Fruit fly (Drosophila melanogaster): ENCODE results near the gene Pde9.

- TF ChIP-seq CG14711 (tag; optimal IDR thresholded peaks at IDR 0.05) (no peak), Mnt (GFP tag; optimal IDR thresholded peaks at IDR 0.05) (no peak), cnc (optimal IDR thresholded peaks at IDR 0.05) (no peak), kay (GFP tag; ENCODE audit: borderline replicate concordance) (no peak), tj (GFP tag; optimal IDR thresholded peaks at IDR 0.05) (no peak), CG33017 (tag; optimal IDR thresholded peaks at IDR 0.05) (no peak), Hr96 (GFP tag; optimal IDR thresholded peaks at IDR 0.05) (no peak), toe (GFP tag; optimal IDR thresholded peaks at IDR 0.05) (peak; percentile 14), cic (GFP tag; optimal IDR thresholded peaks at IDR 0.05) (no peak), CG5204 (GFP tag; optimal IDR thresholded peaks at IDR 0.05) (no peak), CG7045 (GFP tag; optimal IDR thresholded peaks at IDR 0.05) (no peak), Clk (GFP tag; optimal IDR thresholded peaks at IDR 0.05) (no peak)
Measured at dm6 chrX:12906914-12907313, 9.8 kb upstream of the Pde9 start, which contains the start of gene mRpL49.

Measured in whole organism, adult.